Worm (Caenorhabditis elegans) whole organism, L3 larva: ENCODE measurements around the gene set-17.

ENCODE experiments used
- ceh-82 ChIP-seq: fragments of 150-350 bp; optimal IDR thresholded peaks from 2 replicates; lab custom pipeline; 2014; ENCODE audit warnings: missing biosample characterization, missing genetic modification characterization
- fos-1 ChIP-seq: fragments of 150-350 bp; optimal IDR thresholded peaks from 2 replicates; lab custom pipeline; 2014; ENCODE audit warnings: missing biosample characterization, missing genetic modification characterization
- nhr-28 ChIP-seq: fragments of 150-350 bp; optimal IDR thresholded peaks from 2 replicates; lab custom pipeline; 2014; ENCODE audit warnings: missing biosample characterization, missing genetic modification characterization

DNA sequence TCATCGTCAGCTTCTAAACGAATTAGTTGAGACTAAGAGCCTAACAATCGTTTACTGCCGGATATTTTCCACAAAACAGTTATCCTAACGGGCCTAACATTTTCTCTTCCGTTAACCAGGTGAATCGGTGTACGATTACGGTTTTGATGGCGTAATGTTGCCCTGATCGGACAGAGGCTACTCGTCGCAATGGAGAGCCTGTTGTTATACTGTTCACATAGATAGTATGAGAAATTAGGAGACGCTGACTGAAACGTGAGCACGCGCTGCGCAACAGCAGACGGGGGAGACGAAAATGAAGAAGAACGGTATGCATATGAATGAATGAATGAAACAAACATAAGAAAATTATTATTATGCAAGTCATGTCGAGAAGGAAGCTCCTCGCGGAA, 40.9 kb downstream of the set-17 start:
- TF ChIP-seq fos-1 (tag; lab: Kevin White, UChicago) (no peak), ceh-82 (tag; lab: Kevin White, UChicago) (no peak), nhr-28 (no peak)
